Worm (Caenorhabditis elegans) whole organism, L1 larva: Measurements from ENCODE around the gene nspe-8.

Experiments
- ama-1 ChIP-seq: fragments of 150-350 bp; optimal IDR thresholded peaks from 2 replicates; lab custom pipeline; 2014
- ceh-8 ChIP-seq: fragments of 200-800 bp; sonication (Bioruptor generic); optimal IDR thresholded peaks from 2 replicates; lab custom pipeline; 2018; ENCODE audit warnings: mild to moderate bottlenecking, missing genetic modification characterization, moderate library complexity, missing compliant biosample characterization
- ceh-82 ChIP-seq, 3 experiments: fragments of 150-350 bp in 1 of 3; sonication (generic microtip) in 2 of 3; optimal IDR thresholded peaks; 2 replicates each; lab custom pipeline; 2014 to 2017; ENCODE audit warnings: missing biosample characterization in 3 of 3, missing genetic modification characterization in 3 of 3
- efl-1 ChIP-seq, 4 experiments: fragments of 150-350 bp; optimal IDR thresholded peaks in 3 of 4; peaks in 1 of 4; 1 replicate in 1 of 4; 2 replicates in 3 of 4; lab custom pipeline; 2014; ENCODE audit warnings: missing biosample characterization in 2 of 4, missing genetic modification characterization in 2 of 4, missing genetic modification reagents in 2 of 4
- egl-13 ChIP-seq: sonication (generic microtip); optimal IDR thresholded peaks from 2 replicates; lab custom pipeline; 2016; ENCODE audit warnings: missing genotype, missing genetic modification reagents, missing genetic modification characterization, missing compliant biosample characterization
- egl-27 ChIP-seq, 2 experiments: fragments of 150-350 bp in 1 of 2; sonication (generic microtip); optimal IDR thresholded peaks; 3 replicates each; lab custom pipeline; 2017 to 2018; ENCODE audit warnings: missing biosample characterization in 2 of 2, missing genetic modification characterization in 2 of 2, missing genetic modification reagents in 2 of 2
- elt-2 ChIP-seq: sonication (generic microtip); optimal IDR thresholded peaks from 2 replicates; lab custom pipeline; 2016; ENCODE audit warnings: missing genetic modification characterization, mild to moderate bottlenecking, inconsistent platforms, missing compliant biosample characterization, missing genetic modification reagents
- elt-3 ChIP-seq, 6 experiments: fragments of 150-350 bp in 1 of 6; sonication (generic microtip); optimal IDR thresholded peaks; 2 replicates each; lab custom pipeline; 2017 to 2018; ENCODE audit warnings: missing biosample characterization in 6 of 6, missing genetic modification characterization in 6 of 6, inconsistent platforms in 1 of 6
- ets-5 ChIP-seq: fragments of 200-800 bp; sonication (Bioruptor generic); IDR thresholded peaks from 2 replicates; pipeline ENCODE4 v1.3.6; 2022; ENCODE audit warnings: missing genetic modification characterization, missing compliant biosample characterization
- fkh-10 ChIP-seq: sonication (generic microtip); optimal IDR thresholded peaks from 2 replicates; lab custom pipeline; 2017; ENCODE audit warnings: missing biosample characterization, missing genetic modification reagents, missing genetic modification characterization
- fkh-8 ChIP-seq: sonication (generic microtip); optimal IDR thresholded peaks from 2 replicates; lab custom pipeline; 2016; ENCODE audit warnings: mild to moderate bottlenecking, missing genetic modification characterization, missing compliant biosample characterization
- grh-1 ChIP-seq: fragments of 200-800 bp; sonication (Bioruptor generic); IDR thresholded peaks from 2 replicates; pipeline ENCODE4 v1.3.6; 2022; ENCODE audit warnings: missing genetic modification reagents, missing genetic modification characterization, missing compliant biosample characterization
- hlh-4 ChIP-seq: sonication (generic microtip); optimal IDR thresholded peaks from 2 replicates; lab custom pipeline; 2016; ENCODE audit warnings: mild to moderate bottlenecking, missing genetic modification characterization, missing compliant biosample characterization
- lin-14 ChIP-seq: fragments of 200-800 bp; sonication (Bioruptor generic); optimal IDR thresholded peaks from 2 replicates; lab custom pipeline; 2018; ENCODE audit warnings: mild to moderate bottlenecking, missing genetic modification characterization, moderate library complexity, missing compliant biosample characterization
- lin-35 ChIP-seq, 2 experiments: fragments of 150-350 bp; optimal IDR thresholded peaks; 2 replicates each; lab custom pipeline; 2014; ENCODE audit warnings: missing biosample characterization in 2 of 2, missing genetic modification characterization in 2 of 2, missing genetic modification reagents in 2 of 2
- mab-9 ChIP-seq: fragments of 200-800 bp; sonication (Bioruptor generic); IDR thresholded peaks from 2 replicates; pipeline ENCODE4 v1.3.6; 2022; ENCODE audit warnings: missing genetic modification reagents, missing genetic modification characterization, missing compliant biosample characterization
- mep-1 ChIP-seq: fragments of 150-350 bp; optimal IDR thresholded peaks from 2 replicates; lab custom pipeline; 2014; ENCODE audit warnings: missing biosample characterization, missing genetic modification characterization
- nhr-12 ChIP-seq: sonication (generic microtip); optimal IDR thresholded peaks from 2 replicates; lab custom pipeline; 2017; ENCODE audit warnings: missing biosample characterization, missing genetic modification characterization
- nhr-19 ChIP-seq: fragments of 200-800 bp; sonication (Bioruptor generic); conservative IDR thresholded peaks from 2 replicates; pipeline ENCODE4 v1.3.6; 2022; ENCODE audit warnings: missing genetic modification characterization, missing compliant biosample characterization
- nhr-20 ChIP-seq: sonication (generic microtip); optimal IDR thresholded peaks from 2 replicates; lab custom pipeline; 2016; ENCODE audit warnings: mild to moderate bottlenecking, missing genetic modification characterization, missing compliant biosample characterization
- nhr-47 ChIP-seq: sonication (generic microtip); optimal IDR thresholded peaks from 2 replicates; lab custom pipeline; 2016; ENCODE audit warnings: mild to moderate bottlenecking, missing genetic modification characterization, moderate library complexity, missing compliant biosample characterization
- nhr-85 ChIP-seq: sonication (generic microtip); peaks from one replicate; lab custom pipeline; 2016; ENCODE audit warnings: missing genetic modification characterization, inconsistent platforms, missing compliant biosample characterization
- pag-3 ChIP-seq: sonication (generic microtip); optimal IDR thresholded peaks from 2 replicates; lab custom pipeline; 2017; ENCODE audit warnings: missing genetic modification characterization, mild to moderate bottlenecking, missing compliant biosample characterization, antibody characterized with exemption, borderline replicate concordance; ENCODE audit not compliant: insufficient read depth
- rnt-1 ChIP-seq: sonication (generic microtip); optimal IDR thresholded peaks from 2 replicates; lab custom pipeline; 2016; ENCODE audit warnings: mild to moderate bottlenecking, missing genetic modification characterization, moderate library complexity, missing compliant biosample characterization
- skn-1 ChIP-seq: fragments of 150-350 bp; optimal IDR thresholded peaks from 2 replicates; lab custom pipeline; 2014; ENCODE audit warnings: missing biosample characterization, missing genetic modification characterization
- snpc-4 ChIP-seq: fragments of 150-350 bp; optimal IDR thresholded peaks from 2 replicates; lab custom pipeline; 2014; ENCODE audit warnings: missing biosample characterization, missing genetic modification characterization
- snu-23 ChIP-seq: sonication (generic microtip); optimal IDR thresholded peaks from 2 replicates; lab custom pipeline; 2016; ENCODE audit warnings: missing genetic modification characterization, missing compliant biosample characterization
- sox-4 ChIP-seq: sonication (generic microtip); optimal IDR thresholded peaks from 2 replicates; lab custom pipeline; 2016; ENCODE audit warnings: missing genetic modification characterization, missing compliant biosample characterization
- tbx-2 ChIP-seq: sonication (generic microtip); optimal IDR thresholded peaks from 2 replicates; lab custom pipeline; 2016; ENCODE audit warnings: missing genetic modification characterization, missing compliant biosample characterization
- vab-15 ChIP-seq: sonication (generic microtip); optimal IDR thresholded peaks from 2 replicates; lab custom pipeline; 2017; ENCODE audit warnings: missing genotype, mild to moderate bottlenecking, missing genetic modification characterization, missing compliant biosample characterization
- xbp-1 ChIP-seq: sonication (generic microtip); optimal IDR thresholded peaks from 2 replicates; lab custom pipeline; 2016; ENCODE audit warnings: missing genetic modification characterization, missing compliant biosample characterization
- zip-4 ChIP-seq: fragments of 200-800 bp; sonication (Bioruptor generic); optimal IDR thresholded peaks from 2 replicates; lab custom pipeline; 2018; ENCODE audit warnings: mild to moderate bottlenecking, missing genetic modification characterization, moderate library complexity, missing compliant biosample characterization
- ztf-4 ChIP-seq: fragments of 150-350 bp; optimal IDR thresholded peaks from 2 replicates; lab custom pipeline; 2014; ENCODE audit warnings: missing biosample characterization, missing genetic modification characterization

nspe-8 gene

DNA sequence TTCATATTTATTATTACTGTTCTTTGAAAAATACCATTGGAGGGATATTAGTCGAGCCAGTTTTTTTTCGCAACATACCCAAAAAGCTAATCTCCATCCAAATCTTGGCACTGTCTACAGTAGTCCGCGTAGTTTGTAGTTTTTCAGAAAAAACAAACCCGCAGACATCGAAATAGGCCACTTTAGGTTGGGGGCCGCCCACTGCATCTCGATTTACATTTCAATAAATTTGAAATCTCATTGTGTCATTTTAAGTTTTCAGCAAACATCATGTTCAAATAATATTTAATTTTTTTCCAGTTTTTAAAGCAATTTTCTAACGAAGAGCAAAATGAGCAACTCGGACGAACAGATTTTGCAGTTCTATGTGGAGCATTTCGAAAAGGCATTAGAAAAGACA lies 18.6 kb upstream of the nspe-8 start, which contains the start of gene nhr-235:
Gene nhr-235, plus strand, starts transcription at position 301 of the 400 bp plus-strand sequence.
- TF ChIP-seq hlh-4 (no peak), efl-1 (optimal IDR thresholded peaks at IDR 0.05; lab: Kevin White, UChicago) (no peak), efl-1 (GFP tag; optimal IDR thresholded peaks at IDR 0.05 in 1 of 2; lab: Kevin White, UChicago) (no peak), fkh-10 (GFP tag; lab: Kevin White, UChicago) (no peak), mab-9 (GFP tag; lab: Robert Waterston, UW) (no peak), skn-1 (tag; lab: Kevin White, UChicago) (no peak), egl-27 (tag; optimal IDR thresholded peaks at IDR 0.05; lab: Kevin White, UChicago) (no peak), nhr-20 (tag; lab: Kevin White, UChicago) (no peak), fkh-8 (no peak), xbp-1 (tag; lab: Kevin White, UChicago) (no peak), ceh-82 (tag; optimal IDR thresholded peaks at IDR 0.05; lab: Kevin White, UChicago) (no peak), ets-5 (no peak), ceh-8 (GFP tag; lab: Kevin White, UChicago) (no peak), elt-2 (no peak), nhr-12 (tag; lab: Kevin White, UChicago) (no peak)

DNA sequence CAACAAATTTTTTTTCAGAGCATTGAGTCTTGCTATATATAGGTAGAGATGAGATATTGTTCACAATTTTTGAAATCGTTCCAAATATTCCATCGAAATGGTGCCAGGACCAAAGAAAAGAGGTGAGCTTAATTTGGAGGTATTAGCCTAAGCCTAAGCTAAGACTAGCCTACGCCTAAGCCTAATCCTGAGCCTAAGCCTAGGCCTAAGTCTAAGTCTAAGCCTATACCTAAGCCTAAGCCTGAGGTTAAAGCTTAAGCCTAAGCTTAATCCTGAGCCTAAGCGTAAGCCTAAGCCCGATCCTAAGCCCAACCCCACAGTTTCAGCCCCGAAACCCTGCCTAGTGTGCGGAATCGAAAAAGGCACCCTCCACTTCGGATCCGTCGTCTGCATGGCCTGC lies 14.8 kb upstream of the nspe-8 start, which contains the start of gene nhr-234:
Gene nhr-234, plus strand, starts transcription at position 77 of the 400 bp plus-strand sequence.
- TF ChIP-seq elt-3 (tag; optimal IDR thresholded peaks at IDR 0.05; lab: Kevin White, UChicago) (no peak), lin-35 (GFP tag; optimal IDR thresholded peaks at IDR 0.05; lab: Kevin White, UChicago) (no peak), snu-23 (no peak), grh-1 (no peak), fkh-8 (no peak), nhr-19 (GFP tag; lab: Robert Waterston, UW) (no peak), pag-3 (tag; lab: Kevin White, UChicago) (no peak), ztf-4 (tag; lab: Kevin White, UChicago) (no peak), nhr-47 (tag; lab: Kevin White, UChicago) (no peak), tbx-2 (tag; lab: Kevin White, UChicago) (no peak), ama-1 (no peak), mep-1 (no peak), vab-15 (tag; lab: Kevin White, UChicago) (no peak), zip-4 (no peak), lin-14 (no peak)

DNA sequence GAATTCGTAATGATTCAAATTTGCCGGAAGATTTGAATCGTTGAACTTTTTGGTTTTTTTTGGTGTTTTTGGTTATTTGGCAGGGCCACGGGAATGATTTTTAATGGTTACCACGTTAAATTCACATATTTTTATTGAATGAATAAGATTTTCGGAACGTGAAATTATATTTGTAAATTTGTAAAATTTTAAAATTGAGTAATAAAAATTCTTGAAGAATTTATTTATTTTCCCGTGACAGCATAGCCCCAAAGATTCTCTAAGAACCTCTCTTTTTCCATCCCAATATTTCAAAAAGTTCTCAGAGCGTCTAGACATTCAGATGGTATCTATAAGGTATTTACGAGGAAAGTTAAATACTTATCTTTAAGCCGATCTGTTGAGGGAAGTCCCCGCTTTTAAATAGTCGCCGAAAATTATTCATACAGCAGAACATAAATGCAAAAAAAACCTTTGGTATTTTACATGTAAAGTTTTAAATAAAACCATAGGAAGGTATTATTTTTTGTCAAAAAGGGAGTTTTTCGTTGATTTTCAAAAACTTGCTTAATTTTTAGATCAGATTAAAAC lies 13.1 kb upstream of the nspe-8 start, which contains the start of gene Y38E10A.17:
Gene Y38E10A.17, minus strand, starts transcription at position 51 of the 570 bp plus-strand sequence.
- TF ChIP-seq nhr-85 (peak; percentile 67), rnt-1 (no peak), fkh-8 (no peak), xbp-1 (tag; lab: Kevin White, UChicago) (no peak), sox-4 (tag; lab: Kevin White, UChicago) (no peak), snpc-4 (tag; lab: Kevin White, UChicago) (no peak)

DNA sequence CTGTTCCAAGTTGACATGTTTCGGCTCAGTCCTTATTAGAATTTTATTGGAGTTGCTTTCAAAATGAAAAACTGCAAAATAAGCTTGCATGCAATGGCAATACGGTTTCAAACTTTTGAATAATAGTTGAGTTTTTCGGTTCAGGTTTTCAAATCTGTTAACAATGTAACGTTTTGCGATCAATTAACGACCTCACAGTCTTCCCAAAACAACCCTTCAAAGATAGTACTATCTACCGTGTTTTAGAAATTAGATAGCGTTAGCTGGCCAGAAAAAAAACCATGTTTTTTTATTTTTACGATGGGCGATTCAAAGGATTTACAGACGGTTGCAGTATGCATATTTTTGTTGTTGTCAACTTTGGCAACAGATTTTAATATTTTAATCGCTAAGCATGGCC lies 9.1 kb upstream of the nspe-8 start, which contains the start of gene Y38E10A.34:
Gene Y38E10A.34, plus strand, starts transcription at position 301 of the 400 bp plus-strand sequence.
- peak; percentile 53 for TF ChIP-seq nhr-85
- TF ChIP-seq efl-1 (optimal IDR thresholded peaks at IDR 0.05; lab: Kevin White, UChicago): no peak
- peak in 1 of 2 experiments; percentile 18 for TF ChIP-seq efl-1 (GFP tag; optimal IDR thresholded peaks at IDR 0.05 in 1 of 2; lab: Kevin White, UChicago)
- no peak for TF ChIP-seq egl-13 (tag; lab: Kevin White, UChicago)

DNA sequence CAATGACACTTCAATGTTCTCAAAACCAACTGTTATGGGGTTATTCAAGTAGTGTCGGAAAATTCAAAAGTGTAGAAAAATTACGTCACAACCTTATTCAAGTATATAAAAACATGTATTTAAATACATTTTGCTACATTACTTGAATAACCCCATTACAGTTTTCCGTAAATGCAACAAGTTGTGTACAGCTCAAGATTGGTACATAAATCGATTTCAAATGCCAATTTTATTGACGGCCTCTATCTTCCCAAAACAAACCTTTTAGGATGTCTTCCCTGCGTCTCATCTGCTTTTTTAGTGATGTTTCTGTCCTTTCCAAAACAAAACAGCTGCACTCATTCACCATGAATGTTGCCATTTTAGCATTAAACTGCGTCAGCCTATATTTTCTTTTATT lies 7.6 kb upstream of the nspe-8 start, which contains the start of gene Y38E10A.28:
Gene Y38E10A.28, plus strand, starts transcription at position 301 of the 400 bp plus-strand sequence.
- no peak for TF ChIP-seq vab-15 (tag; lab: Kevin White, UChicago)
- no peak for TF ChIP-seq zip-4
- TF ChIP-seq snu-23: no peak
- TF ChIP-seq, all 84 proteins: peak for 0
